Worm (Caenorhabditis elegans) whole organism, early embryonic: ENCODE results near the gene cytb-5.1.

Source experiments
- B0310.2 ChIP-seq: sonication (generic microtip); optimal IDR thresholded peaks from 2 replicates; lab custom pipeline; 2016; ENCODE audit warnings: mild to moderate bottlenecking, missing genetic modification characterization, missing compliant biosample characterization
- F13C5.2 ChIP-seq: sonication (generic microtip); optimal IDR thresholded peaks from 2 replicates; lab custom pipeline; 2017; ENCODE audit warnings: mild to moderate bottlenecking, missing genetic modification characterization, inconsistent platforms, missing compliant biosample characterization
- aly-1 ChIP-seq: sonication (generic microtip); optimal IDR thresholded peaks from 2 replicates; lab custom pipeline; 2016; ENCODE audit warnings: missing genetic modification characterization, missing compliant biosample characterization
- ama-1 ChIP-seq: fragments of 150-350 bp; optimal IDR thresholded peaks from 2 replicates; lab custom pipeline; 2014
- ceh-13 ChIP-seq: fragments of 200-800 bp; sonication (Bioruptor generic); optimal IDR thresholded peaks from 2 replicates; lab custom pipeline; 2018; ENCODE audit warnings: mild to moderate bottlenecking, missing genetic modification characterization, missing compliant biosample characterization
- ceh-36 ChIP-seq: sonication (generic microtip); optimal IDR thresholded peaks from 2 replicates; lab custom pipeline; 2016; ENCODE audit warnings: missing genetic modification characterization, inconsistent platforms, missing compliant biosample characterization
- ets-7 ChIP-seq: sonication (generic microtip); optimal IDR thresholded peaks from 2 replicates; lab custom pipeline; 2016; ENCODE audit warnings: missing genotype, missing genetic modification characterization, missing compliant biosample characterization
- flt-1 ChIP-seq: fragments of 200-800 bp; sonication (Bioruptor generic); IDR thresholded peaks from 2 replicates; pipeline ENCODE4 v1.3.6; 2022; ENCODE audit warnings: missing genetic modification characterization, missing compliant biosample characterization
- hmbx-1 ChIP-seq: sonication (generic microtip); optimal IDR thresholded peaks from 2 replicates; lab custom pipeline; 2016; ENCODE audit warnings: mild to moderate bottlenecking, missing genetic modification characterization, missing compliant biosample characterization
- hmg-4 ChIP-seq: fragments of 200-800 bp; sonication (Bioruptor generic); optimal IDR thresholded peaks from 2 replicates; lab custom pipeline; 2018; ENCODE audit warnings: mild to moderate bottlenecking, missing genetic modification characterization, missing compliant biosample characterization
- hnd-1 ChIP-seq: sonication (generic microtip); optimal IDR thresholded peaks from 2 replicates; lab custom pipeline; 2016; ENCODE audit warnings: missing genetic modification characterization, missing compliant biosample characterization
- pes-1 ChIP-seq: fragments of 200-800 bp; sonication (Bioruptor generic); IDR thresholded peaks from 2 replicates; pipeline ENCODE4 v1.3.6; 2022; ENCODE audit warnings: missing genetic modification reagents, missing genetic modification characterization, missing compliant biosample characterization
- scrt-1 ChIP-seq: fragments of 200-800 bp; sonication (Bioruptor generic); IDR thresholded peaks from 2 replicates; pipeline ENCODE4 v1.3.6; 2022; ENCODE audit warnings: missing genetic modification characterization, missing compliant biosample characterization
- sea-1 ChIP-seq: fragments of 200-800 bp; sonication (Bioruptor generic); conservative IDR thresholded peaks from 2 replicates; pipeline ENCODE4 v1.3.6; 2022; ENCODE audit warnings: missing genetic modification characterization, missing compliant biosample characterization
- tbx-11 ChIP-seq: fragments of 200-800 bp; sonication (Bioruptor generic); IDR thresholded peaks from 2 replicates; pipeline ENCODE4 v1.3.6; 2022; ENCODE audit warnings: missing genetic modification characterization, missing compliant biosample characterization
- tbx-37 ChIP-seq: fragments of 200-800 bp; sonication (Bioruptor generic); conservative IDR thresholded peaks from 2 replicates; pipeline ENCODE4 v1.3.6; 2022; ENCODE audit warnings: missing genetic modification reagents, missing genetic modification characterization, missing compliant biosample characterization
- tra-4 ChIP-seq: sonication (generic microtip); optimal IDR thresholded peaks from 2 replicates; lab custom pipeline; 2017; ENCODE audit warnings: missing genetic modification characterization, missing compliant biosample characterization

cytb-5.1 gene

ce11 chrX:13968292-13968691 is 33.4 kb upstream of the cytb-5.1 start, which contains the start of gene pqn-39:
Gene pqn-39 (minus strand): TSS chrX:13968676.
- TF ChIP-seq aly-1 (no peak), tbx-37 (no peak), tra-4 (tag; lab: Kevin White, UChicago) (no peak), scrt-1 (no peak), ceh-13 (GFP tag; lab: Kevin White, UChicago) (no peak), pes-1 (no peak), ceh-36 (tag; lab: Kevin White, UChicago) (no peak), B0310.2 (tag; lab: Kevin White, UChicago) (no peak), flt-1 (GFP tag; lab: Robert Waterston, UW) (no peak), hnd-1 (no peak), F13C5.2 (tag; lab: Kevin White, UChicago) (no peak), ama-1 (lab: Kevin White, UChicago) (no peak), hmg-4 (GFP tag; lab: Kevin White, UChicago) (no peak), ets-7 (tag; lab: Kevin White, UChicago) (no peak), hmbx-1 (no peak), sea-1 (no peak), tbx-11 (GFP tag; lab: Robert Waterston, UW) (no peak)

- no peak for TF ChIP-seq aly-1
- 0 out of 2 replicates have a peak, but pooled peaks have one; percentile 7 for TF ChIP-seq tbx-37
- TF ChIP-seq hmg-4 (GFP tag; lab: Kevin White, UChicago) = peak; percentile 74
Observed at ce11 chrX:13969257-13969968, 32.3 kb upstream of the cytb-5.1 start.

ce11 chrX:13973086-13973485 is 28.6 kb upstream of the cytb-5.1 start:
- TF ChIP-seq flt-1 (GFP tag; lab: Robert Waterston, UW) = 0 out of 2 replicates have a peak, but pooled peaks have one; percentile 4
- peak; percentile 15; the same call in 1 of the 2 replicates for TF ChIP-seq pes-1
- 0 out of 2 replicates have a peak, but pooled peaks have one; percentile 7 for TF ChIP-seq sea-1
- TF ChIP-seq tbx-37 = 0 out of 2 replicates have a peak, but pooled peaks have one; percentile 34

- no peak for TF ChIP-seq F13C5.2 (tag; lab: Kevin White, UChicago)
- TF ChIP-seq hmbx-1 = no peak
- no peak for TF ChIP-seq hnd-1
- no peak for TF ChIP-seq flt-1 (GFP tag; lab: Robert Waterston, UW)
- TF ChIP-seq ets-7 (tag; lab: Kevin White, UChicago) = no peak
- TF ChIP-seq tbx-11 (GFP tag; lab: Robert Waterston, UW) = no peak
- TF ChIP-seq tbx-37 = no peak
- no peak for TF ChIP-seq B0310.2 (tag; lab: Kevin White, UChicago)
- TF ChIP-seq ceh-36 (tag; lab: Kevin White, UChicago) = no peak
- TF ChIP-seq scrt-1 = no peak
- no peak for TF ChIP-seq sea-1
- TF ChIP-seq pes-1 = no peak
Observed at ce11 chrX:13973769-13974168, 28.0 kb upstream of the cytb-5.1 start.

- no peak for TF ChIP-seq hnd-1
- TF ChIP-seq hmg-4 (GFP tag; lab: Kevin White, UChicago) = no peak
- TF ChIP-seq sea-1 = no peak
- no peak for TF ChIP-seq aly-1
- TF ChIP-seq scrt-1 = no peak
- no peak for TF ChIP-seq ceh-13 (GFP tag; lab: Kevin White, UChicago)
- TF ChIP-seq F13C5.2 (tag; lab: Kevin White, UChicago) = no peak
Observed at ce11 chrX:13974448-13975071, 27.2 kb upstream of the cytb-5.1 start.

ce11 chrX:13975314-13975713 is 26.4 kb upstream of the cytb-5.1 start, which contains the start of gene F48F7.5:
Gene F48F7.5 (plus strand): TSS chrX:13975653.
- TF ChIP-seq ceh-36 (tag; lab: Kevin White, UChicago) (no peak), hmbx-1 (no peak), aly-1 (no peak), flt-1 (GFP tag; lab: Robert Waterston, UW) (no peak), sea-1 (no peak), tbx-37 (no peak), hmg-4 (GFP tag; lab: Kevin White, UChicago) (no peak), tbx-11 (GFP tag; lab: Robert Waterston, UW) (no peak), tra-4 (tag; lab: Kevin White, UChicago) (no peak), B0310.2 (tag; lab: Kevin White, UChicago) (no peak), ama-1 (lab: Kevin White, UChicago) (no peak), ets-7 (tag; lab: Kevin White, UChicago) (no peak), scrt-1 (no peak), ceh-13 (GFP tag; lab: Kevin White, UChicago) (no peak), F13C5.2 (tag; lab: Kevin White, UChicago) (no peak), hnd-1 (no peak), pes-1 (no peak)

- TF ChIP-seq aly-1 (peak; percentile 60), hmg-4 (GFP tag; lab: Kevin White, UChicago) (peak; percentile 72), flt-1 (GFP tag; lab: Robert Waterston, UW) (peak; percentile 40; the same call in 1 of the 2 replicates), F13C5.2 (tag; lab: Kevin White, UChicago) (peak; percentile 50), scrt-1 (no peak), hnd-1 (no peak), ceh-13 (GFP tag; lab: Kevin White, UChicago) (no peak)
Observed at ce11 chrX:13977439-13978118, 24.1 kb upstream of the cytb-5.1 start, which contains the start of gene F48F7.6. Gene F48F7.6 (plus strand): TSS chrX:13977829.
